Fruit fly (Drosophila melanogaster) whole organism, embryonic: Measurements from ENCODE around the gene CG32984.

Experiments used
- B-H2 ChIP-seq: fragments of 200-800 bp; sonication (Bioruptor generic); optimal IDR thresholded peaks from 2 replicates; lab custom pipeline; 2018; ENCODE audit warnings: missing biosample characterization, mild to moderate bottlenecking, missing genetic modification characterization
- BEAF-32 ChIP-seq: fragments of 200-800 bp; sonication (Bioruptor generic); optimal IDR thresholded peaks from 3 replicates; lab custom pipeline; 2017; ENCODE audit warnings: missing biosample characterization, missing genetic modification characterization, mild to moderate bottlenecking, moderate library complexity, missing genetic modification reagents
- CG10147 ChIP-seq: fragments of 200-800 bp; sonication (Bioruptor generic); optimal IDR thresholded peaks from 2 replicates; lab custom pipeline; 2019; ENCODE audit warnings: missing biosample characterization, mild to moderate bottlenecking, missing genetic modification characterization, moderate library complexity
- CG10979 ChIP-seq: fragments of 200-800 bp; sonication (Bioruptor generic); optimal IDR thresholded peaks from 2 replicates; lab custom pipeline; 2018; ENCODE audit warnings: missing biosample characterization, mild to moderate bottlenecking, missing genetic modification characterization, moderate library complexity
- CG12104 ChIP-seq: fragments of 200-800 bp; sonication (Bioruptor generic); optimal IDR thresholded peaks from 3 replicates; lab custom pipeline; 2016; ENCODE audit warnings: missing biosample characterization, missing genetic modification characterization
- CG14710 ChIP-seq: fragments of 200-800 bp; sonication (Bioruptor generic); optimal IDR thresholded peaks from 3 replicates; lab custom pipeline; 2019; ENCODE audit warnings: missing biosample characterization, mild to moderate bottlenecking, missing genetic modification characterization, moderate library complexity
- CG14860 ChIP-seq: fragments of 200-800 bp; sonication (Bioruptor generic); IDR thresholded peaks from 3 replicates; pipeline ENCODE4 v1.3.6; 2022; ENCODE audit warnings: missing biosample characterization, missing genetic modification characterization; ENCODE audit not compliant: partially characterized antibody
- CG1603 ChIP-seq: fragments of 200-800 bp; sonication (Bioruptor generic); optimal IDR thresholded peaks from 2 replicates; lab custom pipeline; 2019; ENCODE audit warnings: missing biosample characterization, mild to moderate bottlenecking, missing genetic modification characterization, moderate library complexity
- CG16813 ChIP-seq: fragments of 200-800 bp; sonication (Bioruptor generic); IDR thresholded peaks from 3 replicates; pipeline ENCODE4 v1.3.6; 2022; ENCODE audit warnings: missing biosample characterization, missing genetic modification characterization; ENCODE audit not compliant: partially characterized antibody
- CG2120 ChIP-seq: fragments of 200-800 bp; sonication (Bioruptor generic); optimal IDR thresholded peaks from 3 replicates; lab custom pipeline; 2016; ENCODE audit warnings: missing biosample characterization, missing genetic modification characterization
- CG2129 ChIP-seq: fragments of 200-800 bp; sonication (Bioruptor generic); IDR thresholded peaks from 2 replicates; pipeline ENCODE4 v1.3.6; 2022; ENCODE audit warnings: missing biosample characterization, missing genetic modification characterization; ENCODE audit not compliant: partially characterized antibody
- CG30403 ChIP-seq: fragments of 200-800 bp; sonication (Bioruptor generic); optimal IDR thresholded peaks from 3 replicates; lab custom pipeline; 2016; ENCODE audit warnings: missing biosample characterization, missing genetic modification characterization
- CG32532 ChIP-seq: fragments of 200-800 bp; sonication (Bioruptor generic); IDR thresholded peaks from 2 replicates; pipeline ENCODE4 v1.3.6; 2022; ENCODE audit warnings: missing biosample characterization, missing genetic modification characterization
- CG33213 ChIP-seq: fragments of 200-800 bp; sonication (Bioruptor generic); optimal IDR thresholded peaks from 3 replicates; lab custom pipeline; 2016; ENCODE audit warnings: missing biosample characterization, missing genetic modification characterization
- CG42726 ChIP-seq: fragments of 200-800 bp; sonication (Bioruptor generic); IDR thresholded peaks from 2 replicates; pipeline ENCODE4 v1.3.6; 2022; ENCODE audit warnings: missing biosample characterization, missing genetic modification characterization; ENCODE audit not compliant: partially characterized antibody
- CG7745 ChIP-seq: fragments of 200-800 bp; sonication (Bioruptor generic); optimal IDR thresholded peaks from 2 replicates; lab custom pipeline; 2018; ENCODE audit warnings: missing biosample characterization, mild to moderate bottlenecking, missing genetic modification characterization, moderate library complexity
- CG8290 ChIP-seq, 3 experiments: fragments of 200-800 bp; sonication (Bioruptor generic); optimal IDR thresholded peaks; 2 replicates each; lab custom pipeline; 2016 to 2019; ENCODE audit warnings: missing biosample characterization in 3 of 3, missing genetic modification characterization in 3 of 3, mild to moderate bottlenecking in 2 of 3, moderate library complexity in 1 of 3
- CG8359 ChIP-seq: fragments of 200-800 bp; sonication (Bioruptor generic); optimal IDR thresholded peaks from 2 replicates; lab custom pipeline; 2017; ENCODE audit warnings: missing biosample characterization, mild to moderate bottlenecking, missing genetic modification characterization, borderline replicate concordance
- CTCF ChIP-seq: fragments of 200-800 bp; sonication (Bioruptor generic); optimal IDR thresholded peaks from 2 replicates; lab custom pipeline; 2017; ENCODE audit warnings: missing biosample characterization, mild to moderate bottlenecking, missing genetic modification characterization, moderate library complexity
- CoRest ChIP-seq: fragments of 200-800 bp; sonication (Bioruptor generic); optimal IDR thresholded peaks from 3 replicates; lab custom pipeline; 2018; ENCODE audit warnings: missing biosample characterization, mild to moderate bottlenecking, missing genetic modification characterization, moderate library complexity
- Dad ChIP-seq: fragments of 200-800 bp; sonication (Bioruptor generic); optimal IDR thresholded peaks from 3 replicates; lab custom pipeline; 2016; ENCODE audit warnings: missing biosample characterization, missing genetic modification characterization
- Doc3 ChIP-seq: fragments of 200-800 bp; sonication (Bioruptor generic); IDR thresholded peaks from 3 replicates; pipeline ENCODE4 v1.3.6; 2022; ENCODE audit warnings: missing biosample characterization, missing genetic modification characterization; ENCODE audit not compliant: partially characterized antibody
- Elba2 ChIP-seq: fragments of 200-800 bp; sonication (Bioruptor generic); optimal IDR thresholded peaks from 3 replicates; lab custom pipeline; 2016; ENCODE audit warnings: missing biosample characterization, missing genetic modification characterization
- Ets65A ChIP-seq: fragments of 200-800 bp; sonication (Bioruptor generic); peaks from one replicate; lab custom pipeline; 2016; ENCODE audit warnings: missing biosample characterization, missing genetic modification characterization
- HmgZ ChIP-seq: fragments of 200-800 bp; sonication (Bioruptor generic); optimal IDR thresholded peaks from 2 replicates; lab custom pipeline; 2018; ENCODE audit warnings: missing biosample characterization, mild to moderate bottlenecking, missing genetic modification characterization
- Lhr ChIP-seq: fragments of 200-800 bp; sonication (Bioruptor generic); optimal IDR thresholded peaks from 3 replicates; lab custom pipeline; 2017; ENCODE audit warnings: mild to moderate bottlenecking, missing biosample characterization, missing genetic modification reagents, missing genetic modification characterization
- MESR4 ChIP-seq: fragments of 200-800 bp; sonication (Bioruptor generic); optimal IDR thresholded peaks from 2 replicates; lab custom pipeline; 2018; ENCODE audit warnings: missing biosample characterization, mild to moderate bottlenecking, missing genetic modification characterization, moderate library complexity
- Max ChIP-seq: fragments of 200-800 bp; sonication (Bioruptor generic); optimal IDR thresholded peaks from 2 replicates; lab custom pipeline; 2016; ENCODE audit warnings: missing biosample characterization, mild to moderate bottlenecking, missing genetic modification characterization
- Myb ChIP-seq: fragments of 200-800 bp; sonication (Bioruptor generic); optimal IDR thresholded peaks from 2 replicates; lab custom pipeline; 2016; ENCODE audit warnings: missing biosample characterization, missing genetic modification characterization
- Nf-YC ChIP-seq: fragments of 200-800 bp; optimal IDR thresholded peaks from 3 replicates; lab custom pipeline; 2019; ENCODE audit warnings: missing biosample characterization, mild to moderate bottlenecking, missing genetic modification characterization, moderate library complexity
- Pdp1 ChIP-seq, 2 experiments: fragments of 200-800 bp; sonication (Bioruptor generic); optimal IDR thresholded peaks; 3 replicates each; lab custom pipeline; 2016; ENCODE audit warnings: missing biosample characterization in 2 of 2, missing genetic modification characterization in 2 of 2, mild to moderate bottlenecking in 1 of 2, moderate library complexity in 1 of 2
- Scr ChIP-seq: fragments of 200-800 bp; sonication (Bioruptor generic); IDR thresholded peaks from 2 replicates; pipeline ENCODE4 v1.3.6; 2022; ENCODE audit warnings: missing biosample characterization, missing genetic modification characterization; ENCODE audit not compliant: partially characterized antibody
- ato ChIP-seq: fragments of 200-800 bp; sonication (Bioruptor generic); IDR thresholded peaks from 2 replicates; pipeline ENCODE4 v1.3.6; 2022; ENCODE audit warnings: missing biosample characterization, missing genetic modification characterization; ENCODE audit not compliant: partially characterized antibody
- caup ChIP-seq: fragments of 200-800 bp; sonication (Bioruptor generic); optimal IDR thresholded peaks from 3 replicates; lab custom pipeline; 2017; ENCODE audit warnings: missing biosample characterization, mild to moderate bottlenecking, missing genetic modification characterization, moderate library complexity; ENCODE audit not compliant: severe bottlenecking
- ci ChIP-seq: fragments of 200-800 bp; sonication (Bioruptor generic); IDR thresholded peaks from 3 replicates; pipeline ENCODE4 v1.3.6; 2022; ENCODE audit warnings: missing biosample characterization, missing genetic modification characterization
- crp ChIP-seq, 2 experiments: fragments of 200-800 bp; sonication (Bioruptor generic); optimal IDR thresholded peaks; 2 replicates in 1 of 2; 3 replicates in 1 of 2; lab custom pipeline; 2017; ENCODE audit warnings: missing biosample characterization in 2 of 2, missing genetic modification characterization in 2 of 2, mild to moderate bottlenecking in 1 of 2, moderate library complexity in 1 of 2
- gfzf ChIP-seq: fragments of 200-800 bp; sonication (Bioruptor generic); optimal IDR thresholded peaks from 2 replicates; lab custom pipeline; 2016; ENCODE audit warnings: missing biosample characterization, mild to moderate bottlenecking, missing genetic modification characterization, moderate library complexity
- hbn ChIP-seq: fragments of 200-800 bp; sonication (Bioruptor generic); IDR thresholded peaks from 2 replicates; pipeline ENCODE4 v1.3.6; 2022; ENCODE audit warnings: missing biosample characterization, missing genetic modification characterization; ENCODE audit not compliant: partially characterized antibody
- hth ChIP-seq: fragments of >200 bp; optimal IDR thresholded peaks from 2 replicates; lab custom pipeline; 2017; ENCODE audit warnings: inconsistent platforms
- knrl ChIP-seq: fragments of 200-800 bp; sonication (Bioruptor generic); IDR thresholded peaks from 3 replicates; pipeline ENCODE4 v1.3.6; 2022; ENCODE audit warnings: missing biosample characterization, missing genetic modification characterization; ENCODE audit not compliant: partially characterized antibody
- nerfin-2 ChIP-seq: fragments of 200-800 bp; sonication (Bioruptor generic); IDR thresholded peaks from 2 replicates; pipeline ENCODE4 v1.3.6; 2022; ENCODE audit warnings: missing biosample characterization, missing genetic modification characterization; ENCODE audit not compliant: partially characterized antibody
- peb ChIP-seq: fragments of 200-800 bp; sonication (Bioruptor generic); IDR thresholded peaks from 2 replicates; pipeline ENCODE4 v1.3.6; 2022; ENCODE audit warnings: missing biosample characterization, missing genetic modification characterization
- phol ChIP-seq: fragments of 200-800 bp; sonication (Bioruptor generic); optimal IDR thresholded peaks from 3 replicates; lab custom pipeline; 2018; ENCODE audit warnings: missing biosample characterization, mild to moderate bottlenecking, missing genetic modification characterization, moderate library complexity
- pzg ChIP-seq: fragments of 200-800 bp; sonication (Bioruptor generic); optimal IDR thresholded peaks from 3 replicates; lab custom pipeline; 2018; ENCODE audit warnings: missing biosample characterization, mild to moderate bottlenecking, missing genetic modification characterization, moderate library complexity
- sisA ChIP-seq: fragments of 200-800 bp; sonication (Bioruptor generic); IDR thresholded peaks from 2 replicates; pipeline ENCODE4 v1.3.6; 2022; ENCODE audit warnings: missing biosample characterization, missing genetic modification characterization
- trem ChIP-seq: fragments of 200-800 bp; optimal IDR thresholded peaks from 3 replicates; lab custom pipeline; 2019; ENCODE audit warnings: missing biosample characterization, mild to moderate bottlenecking, missing genetic modification characterization, moderate library complexity
- twi ChIP-seq: fragments of 200-800 bp; optimal IDR thresholded peaks from 2 replicates; lab custom pipeline; 2019; ENCODE audit warnings: missing biosample characterization, mild to moderate bottlenecking, missing genetic modification characterization, moderate library complexity
- zen ChIP-seq: fragments of 200-800 bp; sonication (Bioruptor generic); optimal IDR thresholded peaks from 3 replicates; lab custom pipeline; 2018; ENCODE audit warnings: missing biosample characterization, mild to moderate bottlenecking, missing genetic modification characterization, moderate library complexity

The CG32984 gene

dm6 chr2L:8943110-8943509 lies 21.6 kb upstream of the CG32984 start, which contains the start of gene CG9515 (continued):
- TF ChIP-seq CG1603 (tag; lab: Kevin White, UChicago) (peak; percentile 71), CG30403 (GFP tag; lab: Kevin White, UChicago) (no peak), phol (tag; lab: Kevin White, UChicago) (peak; percentile 28), Myb (GFP tag; lab: Kevin White, UChicago) (peak; percentile 80), CG33213 (GFP tag; lab: Kevin White, UChicago) (peak; percentile 16), Nf-YC (peak; percentile 10), gfzf (GFP tag; lab: Kevin White, UChicago) (peak; percentile 38), CG2129 (GFP tag; lab: Robert Waterston, UW) (peak; percentile 56; the same call in 1 of the 2 replicates), CG2120 (GFP tag; lab: Kevin White, UChicago) (peak; percentile 24), nerfin-2 (GFP tag; lab: Robert Waterston, UW) (peak; percentile 87), trem (peak; percentile 58), pzg (GFP tag; lab: Kevin White, UChicago) (peak; percentile 82), Scr (GFP tag; lab: Robert Waterston, UW) (peak; percentile 71), Dad (GFP tag; lab: Kevin White, UChicago) (no peak), CTCF (GFP tag; lab: Kevin White, UChicago) (peak; percentile 31), zen (tag; lab: Kevin White, UChicago) (peak; percentile 49), HmgZ (tag; lab: Kevin White, UChicago) (peak; percentile 81), crp (GFP tag; optimal IDR thresholded peaks at IDR 0.05; lab: Kevin White, UChicago) (peak; percentile 37 to 85), CG8359 (GFP tag; lab: Kevin White, UChicago) (no peak), CG42726 (GFP tag; lab: Robert Waterston, UW) (peak; percentile 61; the same call in 1 of the 2 replicates), Lhr (GFP tag; lab: Kevin White, UChicago) (peak; percentile 20), CG10979 (tag; lab: Kevin White, UChicago) (no peak), CG10147 (GFP tag; lab: Kevin White, UChicago) (no peak), sisA (GFP tag; lab: Robert Waterston, UW) (no peak), CG12104 (GFP tag; lab: Kevin White, UChicago) (no peak), B-H2 (GFP tag; lab: Kevin White, UChicago) (peak; percentile 27), knrl (GFP tag; lab: Robert Waterston, UW) (peak; percentile 65), Elba2 (GFP tag; lab: Kevin White, UChicago) (peak; percentile 83), ato (GFP tag; lab: Robert Waterston, UW) (peak; percentile 83), peb (no peak), CG14710 (tag; lab: Kevin White, UChicago) (peak; percentile 45), twi (peak; percentile 38), CoRest (tag; lab: Kevin White, UChicago) (peak; percentile 14), ci (GFP tag; lab: Robert Waterston, UW) (no peak; the same call in 2 of the 3 replicates), CG14860 (GFP tag; lab: Robert Waterston, UW) (peak; percentile 93), CG7745 (tag; lab: Kevin White, UChicago) (no peak), Pdp1 (GFP tag; optimal IDR thresholded peaks at IDR 0.05; lab: Kevin White, UChicago) (peak in 1 of 2 experiments; percentile 19), hbn (GFP tag; lab: Robert Waterston, UW) (peak; percentile 74), hth (lab: Kevin White, UChicago) (no peak), CG8290 (GFP tag; optimal IDR thresholded peaks at IDR 0.05; lab: Kevin White, UChicago) (no peak), CG8290 (tag; optimal IDR thresholded peaks at IDR 0.05; lab: Kevin White, UChicago) (peak in 1 of 2 experiments; percentile 52), MESR4 (GFP tag; lab: Kevin White, UChicago) (peak; percentile 21), Doc3 (GFP tag; lab: Robert Waterston, UW) (peak; percentile 71), BEAF-32 (peak; percentile 59), CG16813 (peak; percentile 83), Max (GFP tag; lab: Kevin White, UChicago) (peak; percentile 55), CG32532 (GFP tag; lab: Robert Waterston, UW) (0 out of 2 replicates have a peak, but pooled peaks have one; percentile 8), caup (no peak), Ets65A (GFP tag; lab: Kevin White, UChicago) (peak; percentile 83)
